Worm (Caenorhabditis elegans) whole organism, L4 larva: ENCODE results near the gene acl-13.
A peak's percentile ranks its signal among the peaks of the same experiment; 100 is the strongest.

ENCODE experiments used
- F37D6.2 ChIP-seq: sonication (generic microtip); optimal IDR thresholded peaks from 2 replicates; lab custom pipeline; 2016; ENCODE audit warnings: mild to moderate bottlenecking, missing genetic modification characterization, missing compliant biosample characterization
- F44E2.7 ChIP-seq: fragments of 200-800 bp; sonication (Bioruptor generic); IDR thresholded peaks from 2 replicates; pipeline ENCODE4 v2.1.2; 2022; ENCODE audit warnings: missing genetic modification characterization, missing compliant biosample characterization
- F49E8.2 ChIP-seq: sonication (generic microtip); optimal IDR thresholded peaks from 2 replicates; lab custom pipeline; 2016; ENCODE audit warnings: missing compliant biosample characterization, mild to moderate bottlenecking, missing genetic modification characterization, borderline replicate concordance
- T20F7.1 ChIP-seq: fragments of 200-800 bp; sonication (Bioruptor generic); optimal IDR thresholded peaks from 2 replicates; lab custom pipeline; 2018; ENCODE audit warnings: mild to moderate bottlenecking, missing genetic modification characterization, missing compliant biosample characterization
- Y75B8A.6 ChIP-seq: fragments of 200-800 bp; sonication (Bioruptor generic); IDR thresholded peaks from 2 replicates; pipeline ENCODE4 v1.3.6; 2022; ENCODE audit warnings: missing genetic modification reagents, missing genetic modification characterization, missing compliant biosample characterization
- aha-1 ChIP-seq: fragments of 150-350 bp; peaks from one replicate; lab custom pipeline; 2014; ENCODE audit warnings: missing biosample characterization, missing genetic modification characterization
- ama-1 ChIP-seq: fragments of 150-350 bp; optimal IDR thresholded peaks from 2 replicates; lab custom pipeline; 2014; ENCODE audit warnings: inconsistent platforms, mixed read lengths
- arid-1 ChIP-seq: fragments of 200-800 bp; sonication (Bioruptor generic); conservative IDR thresholded peaks from 2 replicates; pipeline ENCODE4 v1.3.6; 2022; ENCODE audit warnings: missing genetic modification reagents, missing genetic modification characterization, missing compliant biosample characterization
- attf-4 ChIP-seq: sonication (generic microtip); optimal IDR thresholded peaks from 3 replicates; lab custom pipeline; 2017; ENCODE audit warnings: missing biosample characterization, missing genetic modification characterization
- ceh-82 ChIP-seq: sonication (generic microtip); optimal IDR thresholded peaks from 2 replicates; lab custom pipeline; 2017; ENCODE audit warnings: missing biosample characterization, missing genetic modification characterization
- daf-12 ChIP-seq: fragments of 150-350 bp; optimal IDR thresholded peaks from 2 replicates; lab custom pipeline; 2014; ENCODE audit warnings: missing biosample characterization, missing genetic modification reagents, missing genetic modification characterization
- daf-16 ChIP-seq, 3 experiments: sonication (generic microtip); optimal IDR thresholded peaks; 2 replicates each; lab custom pipeline; 2016 to 2017; ENCODE audit warnings: missing genetic modification characterization in 3 of 3, missing genetic modification reagents in 3 of 3, mild to moderate bottlenecking in 2 of 3, missing compliant biosample characterization in 2 of 3, missing biosample characterization in 1 of 3, moderate library complexity in 1 of 3
- daf-19 ChIP-seq: fragments of 200-800 bp; sonication (Bioruptor generic); conservative IDR thresholded peaks from 2 replicates; pipeline ENCODE4 v1.3.6; 2022; ENCODE audit warnings: missing genetic modification characterization, missing compliant biosample characterization
- daf-8 ChIP-seq: fragments of 200-800 bp; sonication (Bioruptor generic); IDR thresholded peaks from 2 replicates; pipeline ENCODE4 v1.3.6; 2022; ENCODE audit warnings: missing genetic modification characterization, missing compliant biosample characterization
- dmd-8 ChIP-seq: fragments of 200-800 bp; sonication (Bioruptor generic); IDR thresholded peaks from 2 replicates; pipeline ENCODE4 v1.3.6; 2022; ENCODE audit warnings: missing genetic modification characterization, missing compliant biosample characterization
- dmd-9 ChIP-seq: fragments of 200-800 bp; sonication (Bioruptor generic); IDR thresholded peaks from 2 replicates; pipeline ENCODE4 v1.3.6; 2022; ENCODE audit warnings: missing genetic modification reagents, missing genetic modification characterization, missing compliant biosample characterization
- dpl-1 ChIP-seq: fragments of 150-350 bp; optimal IDR thresholded peaks from 2 replicates; lab custom pipeline; 2014; ENCODE audit warnings: missing biosample characterization, missing genetic modification reagents, missing genetic modification characterization
- duxl-1 ChIP-seq: sonication (generic microtip); optimal IDR thresholded peaks from 2 replicates; lab custom pipeline; 2016; ENCODE audit warnings: mild to moderate bottlenecking, missing genetic modification characterization, moderate library complexity, missing compliant biosample characterization; ENCODE audit not compliant: poor library complexity
- dve-1 ChIP-seq: sonication (generic microtip); optimal IDR thresholded peaks from 2 replicates; lab custom pipeline; 2017; ENCODE audit warnings: antibody characterized with exemption, mild to moderate bottlenecking, missing genetic modification characterization, missing compliant biosample characterization; ENCODE audit not compliant: insufficient read depth
- egl-43 ChIP-seq: fragments of 200-800 bp; sonication (Bioruptor generic); IDR thresholded peaks from 2 replicates; pipeline ENCODE4 v1.3.6; 2022; ENCODE audit warnings: missing genetic modification reagents, missing genetic modification characterization, missing compliant biosample characterization
- fos-1 ChIP-seq: fragments of 150-350 bp; optimal IDR thresholded peaks from 2 replicates; lab custom pipeline; 2014; ENCODE audit warnings: missing biosample characterization, missing genetic modification characterization
- hif-1 ChIP-seq, 2 experiments: sonication (generic microtip); optimal IDR thresholded peaks; 2 replicates each; lab custom pipeline; 2016 to 2017; ENCODE audit warnings: missing compliant biosample characterization in 2 of 2, missing genetic modification characterization in 2 of 2, missing genetic modification reagents in 2 of 2, missing genotype in 2 of 2, mild to moderate bottlenecking in 1 of 2
- hlh-11 ChIP-seq: fragments of 200-800 bp; sonication (Bioruptor generic); optimal IDR thresholded peaks from 2 replicates; lab custom pipeline; 2018; ENCODE audit warnings: mild to moderate bottlenecking, missing genetic modification characterization, missing compliant biosample characterization
- hlh-30 ChIP-seq: sonication (generic microtip); optimal IDR thresholded peaks from 2 replicates; lab custom pipeline; 2017; ENCODE audit warnings: antibody characterized with exemption, mild to moderate bottlenecking, missing genetic modification characterization, missing compliant biosample characterization; ENCODE audit not compliant: insufficient read depth
- hmg-1.1 ChIP-seq: fragments of 200-800 bp; sonication (Bioruptor generic); IDR thresholded peaks from 2 replicates; pipeline ENCODE4 v1.3.6; 2022; ENCODE audit warnings: missing genetic modification reagents, missing genetic modification characterization, missing compliant biosample characterization
- jun-1 ChIP-seq: fragments of 150-350 bp; optimal IDR thresholded peaks from 2 replicates; lab custom pipeline; 2014; ENCODE audit warnings: missing biosample characterization, missing genetic modification reagents, missing genetic modification characterization
- lim-7 ChIP-seq: fragments of 200-800 bp; sonication (Bioruptor generic); IDR thresholded peaks from 2 replicates; pipeline ENCODE4 v1.3.6; 2022; ENCODE audit warnings: missing genetic modification characterization, missing compliant biosample characterization
- lin-15B ChIP-seq: fragments of 150-350 bp; sonication (generic microtip); optimal IDR thresholded peaks from 3 replicates; lab custom pipeline; 2014; ENCODE audit warnings: missing biosample characterization, missing genetic modification characterization
- lin-38 ChIP-seq: fragments of 200-800 bp; sonication (Bioruptor generic); IDR thresholded peaks from 2 replicates; pipeline ENCODE4 v1.3.6; 2022; ENCODE audit warnings: missing genetic modification reagents, missing genetic modification characterization, missing compliant biosample characterization
- madf-5 ChIP-seq, 2 experiments: fragments of 200-800 bp; sonication (Bioruptor generic); IDR thresholded peaks; 2 replicates each; pipeline ENCODE4 v1.3.6; 2022; ENCODE audit warnings: missing compliant biosample characterization in 2 of 2, missing genetic modification characterization in 2 of 2
- mdt-29 ChIP-seq: fragments of 200-800 bp; sonication (Bioruptor generic); IDR thresholded peaks from 2 replicates; pipeline ENCODE4 v1.3.6; 2022; ENCODE audit warnings: missing genetic modification reagents, missing genetic modification characterization, missing compliant biosample characterization
- nhr-10 ChIP-seq: fragments of 150-350 bp; optimal IDR thresholded peaks from 2 replicates; lab custom pipeline; 2014; ENCODE audit warnings: missing biosample characterization, missing genetic modification characterization
- nhr-102 ChIP-seq: sonication (generic microtip); optimal IDR thresholded peaks from 2 replicates; lab custom pipeline; 2016; ENCODE audit warnings: mild to moderate bottlenecking, missing genetic modification characterization, moderate library complexity, missing compliant biosample characterization
- nhr-111 ChIP-seq: fragments of 200-800 bp; sonication (Bioruptor generic); optimal IDR thresholded peaks from 2 replicates; lab custom pipeline; 2018; ENCODE audit warnings: mild to moderate bottlenecking, missing genetic modification characterization, missing compliant biosample characterization
- nhr-237 ChIP-seq: sonication (generic microtip); optimal IDR thresholded peaks from 2 replicates; lab custom pipeline; 2017; ENCODE audit warnings: missing biosample characterization, missing genetic modification characterization
- nhr-25 ChIP-seq: sonication (generic microtip); optimal IDR thresholded peaks from 2 replicates; lab custom pipeline; 2017; ENCODE audit warnings: missing genetic modification characterization, mild to moderate bottlenecking, missing compliant biosample characterization, antibody characterized with exemption, moderate library complexity, borderline replicate concordance; ENCODE audit not compliant: insufficient read depth
- nhr-28 ChIP-seq: fragments of 150-350 bp; optimal IDR thresholded peaks from 2 replicates; lab custom pipeline; 2014; ENCODE audit warnings: missing biosample characterization, missing genetic modification characterization
- nhr-6 ChIP-seq: fragments of 150-350 bp; optimal IDR thresholded peaks from 2 replicates; lab custom pipeline; 2014; ENCODE audit warnings: missing biosample characterization, missing genetic modification characterization
- php-3 ChIP-seq: fragments of 200-800 bp; sonication (Bioruptor generic); IDR thresholded peaks from 2 replicates; pipeline ENCODE4 v1.3.6; 2022; ENCODE audit warnings: missing genetic modification reagents, missing genetic modification characterization, missing compliant biosample characterization
- pqm-1 ChIP-seq: sonication (generic microtip); optimal IDR thresholded peaks from 2 replicates; lab custom pipeline; 2017; ENCODE audit warnings: missing biosample characterization, missing genetic modification characterization
- saeg-2 ChIP-seq: fragments of 200-800 bp; sonication (Bioruptor generic); IDR thresholded peaks from 2 replicates; pipeline ENCODE4 v1.3.6; 2022; ENCODE audit warnings: missing genetic modification reagents, missing genetic modification characterization, missing compliant biosample characterization
- skn-1 ChIP-seq: fragments of 150-350 bp; optimal IDR thresholded peaks from 2 replicates; lab custom pipeline; 2014; ENCODE audit warnings: missing biosample characterization, missing genetic modification characterization
- snpc-4 ChIP-seq: fragments of 150-350 bp; optimal IDR thresholded peaks from 2 replicates; lab custom pipeline; 2014; ENCODE audit warnings: missing biosample characterization, missing genetic modification characterization
- spr-1 ChIP-seq: sonication (generic microtip); optimal IDR thresholded peaks from 2 replicates; lab custom pipeline; 2016; ENCODE audit warnings: mild to moderate bottlenecking, missing genetic modification characterization, missing compliant biosample characterization
- tra-1 ChIP-seq: fragments of 200-800 bp; sonication (Bioruptor generic); IDR thresholded peaks from 2 replicates; pipeline ENCODE4 v1.3.6; 2022; ENCODE audit warnings: missing genetic modification reagents, missing genetic modification characterization, missing compliant biosample characterization
- unc-62 ChIP-seq, 3 experiments: fragments of 150-350 bp in 1 of 3; sonication (generic microtip); optimal IDR thresholded peaks in 2 of 3; peaks in 1 of 3; 1 replicate in 1 of 3; 2 replicates in 2 of 3; lab custom pipeline; 2014 to 2017; ENCODE audit warnings: missing biosample characterization in 3 of 3, missing genetic modification characterization in 3 of 3, missing genetic modification reagents in 3 of 3, missing genotype in 1 of 3
- vab-7 ChIP-seq: fragments of 200-800 bp; sonication (Bioruptor generic); IDR thresholded peaks from 2 replicates; pipeline ENCODE4 v1.3.6; 2022; ENCODE audit warnings: missing genetic modification reagents, missing genetic modification characterization, missing compliant biosample characterization
- zag-1 ChIP-seq: fragments of 150-350 bp; optimal IDR thresholded peaks from 2 replicates; lab custom pipeline; 2014; ENCODE audit warnings: missing biosample characterization, missing genetic modification characterization
- zfp-2 ChIP-seq: sonication (generic microtip); optimal IDR thresholded peaks from 2 replicates; lab custom pipeline; 2016; ENCODE audit warnings: mild to moderate bottlenecking, missing genetic modification characterization, missing compliant biosample characterization
- zip-11 ChIP-seq: fragments of 200-800 bp; sonication (Bioruptor generic); IDR thresholded peaks from 2 replicates; pipeline ENCODE4 v1.3.6; 2022; ENCODE audit warnings: missing genetic modification characterization, missing compliant biosample characterization
- ztf-7 ChIP-seq: fragments of 150-350 bp; optimal IDR thresholded peaks from 2 replicates; lab custom pipeline; 2014; ENCODE audit warnings: missing biosample characterization, missing genetic modification characterization

The acl-13 gene

ce11 chrIV:12371879-12372278 lies 38.4 kb upstream of the acl-13 start, which contains the start of gene wdr-46:
wdr-46 (plus strand) TSS chrIV:12372253.
- TF ChIP-seq dve-1 (tag; lab: Kevin White, UChicago) (peak; percentile 78), aha-1 (tag; lab: Kevin White, UChicago) (peak; percentile 93), tra-1 (0 out of 2 replicates have a peak, but pooled peaks have one; percentile 9), zip-11 (no peak), nhr-237 (tag; lab: Kevin White, UChicago) (no peak), F37D6.2 (tag; lab: Kevin White, UChicago) (peak; percentile 47), skn-1 (tag; lab: Kevin White, UChicago) (no peak), hif-1 (tag; optimal IDR thresholded peaks at IDR 0.05; lab: Kevin White, UChicago) (peak in 1 of 2 experiments; percentile 56), nhr-102 (tag; lab: Kevin White, UChicago) (peak; percentile 78), php-3 (GFP tag; lab: Robert Waterston, UW) (no peak), nhr-111 (GFP tag; lab: Kevin White, UChicago) (no peak), egl-43 (GFP tag; lab: Robert Waterston, UW) (no peak), snpc-4 (tag; lab: Kevin White, UChicago) (no peak), zfp-2 (no peak), nhr-28 (tag; lab: Kevin White, UChicago) (peak; percentile 50), spr-1 (peak; percentile 40), hmg-1.1 (GFP tag; lab: Robert Waterston, UW) (peak; percentile 74), lin-38 (no peak; the same call in 1 of the 2 replicates), daf-12 (tag; lab: Kevin White, UChicago) (no peak), nhr-10 (tag; lab: Kevin White, UChicago) (no peak), hlh-11 (peak; percentile 62), ama-1 (peak; percentile 39), mdt-29 (no peak), attf-4 (no peak), hlh-30 (peak; percentile 82), vab-7 (GFP tag; lab: Robert Waterston, UW) (no peak), daf-19 (GFP tag; lab: Robert Waterston, UW) (no peak), saeg-2 (no peak), arid-1 (GFP tag; lab: Robert Waterston, UW) (peak; percentile 86), Y75B8A.6 (GFP tag; lab: Robert Waterston, UW) (no peak), jun-1 (tag; lab: Kevin White, UChicago) (peak; percentile 20), daf-8 (GFP tag; lab: Robert Waterston, UW) (no peak), nhr-25 (tag; lab: Kevin White, UChicago) (peak; percentile 15), T20F7.1 (no peak), F44E2.7 (GFP tag; lab: Robert Waterston, UW) (no peak), F49E8.2 (peak; percentile 2), pqm-1 (tag; lab: Kevin White, UChicago) (no peak), duxl-1 (tag; lab: Kevin White, UChicago) (peak; percentile 75), fos-1 (no peak), dpl-1 (peak; percentile 99), daf-16 (GFP tag; optimal IDR thresholded peaks at IDR 0.05; lab: Kevin White, UChicago) (no peak), daf-16 (tag; optimal IDR thresholded peaks at IDR 0.05; lab: Kevin White, UChicago) (peak; percentile 27), lin-15B (no peak), zag-1 (no peak), dmd-8 (GFP tag; lab: Robert Waterston, UW) (no peak), madf-5 (GFP tag; IDR thresholded peaks at IDR 0.05; lab: Robert Waterston, UW) (no peak), dmd-9 (GFP tag; lab: Robert Waterston, UW) (no peak), ceh-82 (tag; lab: Kevin White, UChicago) (no peak), lim-7 (GFP tag; lab: Robert Waterston, UW) (no peak), nhr-6 (tag; lab: Kevin White, UChicago) (peak; percentile 47), ztf-7 (tag; lab: Kevin White, UChicago) (no peak), unc-62 (GFP tag; optimal IDR thresholded peaks at IDR 0.05 in 1 of 2; lab: Kevin White, UChicago) (peak in 1 of 2 experiments; percentile 89), unc-62 (tag; optimal IDR thresholded peaks at IDR 0.05; lab: Kevin White, UChicago) (no peak)
